Fruit fly (Drosophila melanogaster) whole organism, embryonic: ENCODE measurements around the gene Sfp26Ad.
A peak's percentile ranks its signal among the peaks of the same experiment; 100 is the strongest.

ENCODE experiments used
- Awh ChIP-seq: fragments of 200-800 bp; sonication (Bioruptor generic); IDR thresholded peaks from 2 replicates; pipeline ENCODE4, ENCODE4 v1.3.6; 2022; ENCODE audit warnings: missing biosample characterization, missing genetic modification characterization
- CG10979 ChIP-seq: fragments of 200-800 bp; sonication (Bioruptor generic); optimal IDR thresholded peaks from 2 replicates; lab custom pipeline; 2018; ENCODE audit warnings: missing biosample characterization, mild to moderate bottlenecking, missing genetic modification characterization, moderate library complexity
- CG11093 ChIP-seq: fragments of 200-800 bp; sonication (Bioruptor generic); IDR thresholded peaks from 3 replicates; pipeline ENCODE4 v1.3.6; 2022; ENCODE audit warnings: missing biosample characterization, missing genetic modification characterization
- CG11247 ChIP-seq: fragments of 200-800 bp; sonication (Bioruptor generic); IDR thresholded peaks from 2 replicates; pipeline ENCODE4 v1.3.6; 2022; ENCODE audit warnings: missing biosample characterization, missing genetic modification characterization
- CG11723 ChIP-seq: fragments of 200-800 bp; sonication (Bioruptor generic); optimal IDR thresholded peaks from 2 replicates; lab custom pipeline; 2017; ENCODE audit warnings: missing biosample characterization, mild to moderate bottlenecking, missing genetic modification characterization
- CG13296 ChIP-seq: fragments of 200-800 bp; sonication (Bioruptor generic); optimal IDR thresholded peaks from 3 replicates; lab custom pipeline; 2018; ENCODE audit warnings: missing biosample characterization, mild to moderate bottlenecking, missing genetic modification characterization
- CG13894 ChIP-seq: fragments of 200-800 bp; sonication (Bioruptor generic); optimal IDR thresholded peaks from 3 replicates; lab custom pipeline; 2018; ENCODE audit warnings: missing biosample characterization, mild to moderate bottlenecking, missing genetic modification characterization, moderate library complexity
- CG14710 ChIP-seq: fragments of 200-800 bp; sonication (Bioruptor generic); optimal IDR thresholded peaks from 3 replicates; lab custom pipeline; 2019; ENCODE audit warnings: missing biosample characterization, mild to moderate bottlenecking, missing genetic modification characterization, moderate library complexity
- CG1603 ChIP-seq: fragments of 200-800 bp; sonication (Bioruptor generic); optimal IDR thresholded peaks from 2 replicates; lab custom pipeline; 2019; ENCODE audit warnings: missing biosample characterization, mild to moderate bottlenecking, missing genetic modification characterization, moderate library complexity
- CG16815 ChIP-seq: fragments of 200-800 bp; sonication (Bioruptor generic); optimal IDR thresholded peaks from 3 replicates; lab custom pipeline; 2017; ENCODE audit warnings: missing biosample characterization, mild to moderate bottlenecking, missing genetic modification characterization
- CG17359 ChIP-seq: fragments of 200-800 bp; sonication (Bioruptor generic); optimal IDR thresholded peaks from 3 replicates; lab custom pipeline; 2018; ENCODE audit warnings: missing biosample characterization, mild to moderate bottlenecking, missing genetic modification characterization, moderate library complexity
- CG18262 ChIP-seq: fragments of 200-800 bp; optimal IDR thresholded peaks from 3 replicates; lab custom pipeline; 2019; ENCODE audit warnings: missing biosample characterization, mild to moderate bottlenecking, missing genetic modification characterization, moderate library complexity
- CG18599 ChIP-seq: fragments of 200-800 bp; sonication (Bioruptor generic); optimal IDR thresholded peaks from 3 replicates; lab custom pipeline; 2017; ENCODE audit warnings: missing biosample characterization, missing genetic modification characterization, mild to moderate bottlenecking, moderate library complexity, missing genetic modification reagents
- CG18619 ChIP-seq: fragments of 200-800 bp; sonication (Bioruptor generic); optimal IDR thresholded peaks from 3 replicates; lab custom pipeline; 2017; ENCODE audit warnings: missing biosample characterization, mild to moderate bottlenecking, missing genetic modification characterization
- CG2202 ChIP-seq: fragments of 200-800 bp; sonication (Bioruptor generic); optimal IDR thresholded peaks from 2 replicates; lab custom pipeline; 2018; ENCODE audit warnings: missing biosample characterization, mild to moderate bottlenecking, missing genetic modification characterization
- CG4328 ChIP-seq: fragments of 200-800 bp; sonication (Bioruptor generic); optimal IDR thresholded peaks from 3 replicates; lab custom pipeline; 2017; ENCODE audit warnings: missing biosample characterization, missing genetic modification reagents, missing genetic modification characterization
- CG7372 ChIP-seq: fragments of 200-800 bp; sonication (Bioruptor generic); IDR thresholded peaks from 2 replicates; pipeline ENCODE4 v1.3.6; 2022; ENCODE audit warnings: missing biosample characterization, missing genetic modification characterization
- CG8478 ChIP-seq: fragments of >200 bp; optimal IDR thresholded peaks from 2 replicates; lab custom pipeline; 2018
- CG9609 ChIP-seq: fragments of 200-800 bp; sonication (Bioruptor generic); optimal IDR thresholded peaks from 3 replicates; lab custom pipeline; 2016; ENCODE audit warnings: missing biosample characterization, missing genetic modification characterization
- CkIIα-i1 ChIP-seq: fragments of 200-800 bp; sonication (Bioruptor generic); IDR thresholded peaks from 2 replicates; pipeline ENCODE4 v1.3.6; 2022; ENCODE audit warnings: missing biosample characterization, missing genetic modification characterization
- Deaf1 ChIP-seq: fragments of 200-800 bp; optimal IDR thresholded peaks from 3 replicates; lab custom pipeline; 2019; ENCODE audit warnings: missing biosample characterization, mild to moderate bottlenecking, missing genetic modification characterization, moderate library complexity
- Eip74EF ChIP-seq, 2 experiments: fragments of 200-800 bp in 1 of 2; fragments of >200 bp in 1 of 2; sonication (Bioruptor generic) in 1 of 2; optimal IDR thresholded peaks; 2 replicates each; lab custom pipeline; 2017 to 2019; ENCODE audit warnings: missing biosample characterization in 2 of 2, missing genetic modification characterization in 2 of 2, mild to moderate bottlenecking in 1 of 2, moderate library complexity in 1 of 2
- H2.0 ChIP-seq: fragments of 200-800 bp; sonication (Bioruptor generic); IDR thresholded peaks from 2 replicates; pipeline ENCODE4 v1.3.6; 2022; ENCODE audit warnings: missing biosample characterization, missing genetic modification characterization
- Hand ChIP-seq: fragments of 200-800 bp; sonication (Bioruptor generic); optimal IDR thresholded peaks from 2 replicates; lab custom pipeline; 2017; ENCODE audit warnings: mild to moderate bottlenecking, missing biosample characterization, missing genetic modification reagents, missing genetic modification characterization
- HmgD ChIP-seq: fragments of 200-800 bp; sonication (Bioruptor generic); optimal IDR thresholded peaks from 3 replicates; lab custom pipeline; 2016; ENCODE audit warnings: missing biosample characterization, missing genetic modification characterization
- NK7.1 ChIP-seq: fragments of 200-800 bp; sonication (Bioruptor generic); optimal IDR thresholded peaks from 3 replicates; lab custom pipeline; 2016; ENCODE audit warnings: missing biosample characterization, missing genetic modification characterization
- Nf-YB ChIP-seq: fragments of 200-800 bp; sonication (Bioruptor generic); optimal IDR thresholded peaks from 3 replicates; lab custom pipeline; 2019; ENCODE audit warnings: missing biosample characterization, mild to moderate bottlenecking, missing genetic modification characterization, moderate library complexity
- Pdp1 ChIP-seq, 2 experiments: fragments of 200-800 bp; sonication (Bioruptor generic); optimal IDR thresholded peaks; 3 replicates each; lab custom pipeline; 2016; ENCODE audit warnings: missing biosample characterization in 2 of 2, missing genetic modification characterization in 2 of 2, mild to moderate bottlenecking in 1 of 2, moderate library complexity in 1 of 2
- Rx ChIP-seq: fragments of 200-800 bp; sonication (Bioruptor generic); IDR thresholded peaks from 2 replicates; pipeline ENCODE4 v1.3.6; 2022; ENCODE audit warnings: missing biosample characterization, missing genetic modification characterization
- Side ChIP-seq: fragments of 200-800 bp; sonication (Bioruptor generic); optimal IDR thresholded peaks from 2 replicates; lab custom pipeline; 2016; ENCODE audit warnings: missing biosample characterization, missing genetic modification characterization
- bab2 ChIP-seq: fragments of 200-800 bp; sonication (Bioruptor generic); optimal IDR thresholded peaks from 2 replicates; lab custom pipeline; 2016; ENCODE audit warnings: missing biosample characterization, missing genetic modification characterization
- bigmax ChIP-seq: fragments of 200-800 bp; sonication (Bioruptor generic); optimal IDR thresholded peaks from 2 replicates; lab custom pipeline; 2018; ENCODE audit warnings: missing biosample characterization, mild to moderate bottlenecking, missing genetic modification characterization
- bsh ChIP-seq, 2 experiments: fragments of 200-800 bp; sonication (Bioruptor generic); optimal IDR thresholded peaks; 2 replicates each; lab custom pipeline; 2017 to 2018; ENCODE audit warnings: mild to moderate bottlenecking in 2 of 2, missing biosample characterization in 2 of 2, missing genetic modification characterization in 2 of 2, moderate library complexity in 1 of 2
- chif ChIP-seq, 2 experiments: fragments of 200-800 bp; sonication (Bioruptor generic); optimal IDR thresholded peaks; 3 replicates each; lab custom pipeline; 2016; ENCODE audit warnings: missing biosample characterization in 2 of 2, missing genetic modification characterization in 2 of 2
- cwo ChIP-seq: fragments of 200-800 bp; sonication (Bioruptor generic); optimal IDR thresholded peaks from 3 replicates; lab custom pipeline; 2017; ENCODE audit warnings: missing biosample characterization, missing genetic modification characterization, mild to moderate bottlenecking, moderate library complexity, missing genetic modification reagents
- ewg ChIP-seq: fragments of 200-800 bp; sonication (Bioruptor generic); optimal IDR thresholded peaks from 3 replicates; lab custom pipeline; 2017; ENCODE audit warnings: mild to moderate bottlenecking, missing biosample characterization, missing genetic modification reagents, missing genetic modification characterization
- fru ChIP-seq: fragments of >200 bp; optimal IDR thresholded peaks from 2 replicates; lab custom pipeline; 2017
- insv ChIP-seq, 2 experiments: fragments of 200-800 bp; sonication (Bioruptor generic); optimal IDR thresholded peaks; 3 replicates each; lab custom pipeline; 2016 to 2018; ENCODE audit warnings: missing biosample characterization in 2 of 2, missing genetic modification characterization in 2 of 2
- kah ChIP-seq: fragments of 200-800 bp; sonication (Bioruptor generic); optimal IDR thresholded peaks from 2 replicates; lab custom pipeline; 2018; ENCODE audit warnings: missing biosample characterization, mild to moderate bottlenecking, missing genetic modification characterization
- ken ChIP-seq: fragments of 200-800 bp; sonication (Bioruptor generic); IDR thresholded peaks from 3 replicates; pipeline ENCODE4 v1.3.6; 2022; ENCODE audit warnings: missing biosample characterization, missing genetic modification characterization
- lbe ChIP-seq: fragments of 200-800 bp; sonication (Bioruptor generic); optimal IDR thresholded peaks from 2 replicates; lab custom pipeline; 2016; ENCODE audit warnings: missing biosample characterization, mild to moderate bottlenecking, missing genetic modification characterization
- oc ChIP-seq: fragments of 200-800 bp; sonication (Bioruptor generic); optimal IDR thresholded peaks from 2 replicates; lab custom pipeline; 2018; ENCODE audit warnings: missing biosample characterization, mild to moderate bottlenecking, missing genetic modification characterization, moderate library complexity
- odd ChIP-seq: fragments of 200-800 bp; sonication (Bioruptor generic); optimal IDR thresholded peaks from 2 replicates; lab custom pipeline; 2017; ENCODE audit warnings: missing biosample characterization, mild to moderate bottlenecking, missing genetic modification characterization
- onecut ChIP-seq: fragments of 200-800 bp; sonication (Bioruptor generic); IDR thresholded peaks from 2 replicates; pipeline ENCODE4 v1.3.6; 2022; ENCODE audit warnings: missing biosample characterization, missing genetic modification characterization
- pho ChIP-seq: fragments of 200-800 bp; sonication (Bioruptor generic); optimal IDR thresholded peaks from 2 replicates; lab custom pipeline; 2016; ENCODE audit warnings: missing biosample characterization, missing genetic modification characterization
- ro ChIP-seq: fragments of 200-800 bp; sonication (Bioruptor generic); IDR thresholded peaks from 2 replicates; pipeline ENCODE4 v1.3.6; 2022; ENCODE audit warnings: missing biosample characterization, missing genetic modification characterization
- sqz ChIP-seq: fragments of 200-800 bp; sonication (Bioruptor generic); optimal IDR thresholded peaks from 3 replicates; lab custom pipeline; 2018; ENCODE audit warnings: missing biosample characterization, mild to moderate bottlenecking, missing genetic modification characterization
- tap ChIP-seq: fragments of 200-800 bp; optimal IDR thresholded peaks from 3 replicates; lab custom pipeline; 2019; ENCODE audit warnings: missing biosample characterization, mild to moderate bottlenecking, missing genetic modification characterization, moderate library complexity
- trem ChIP-seq: fragments of 200-800 bp; optimal IDR thresholded peaks from 3 replicates; lab custom pipeline; 2019; ENCODE audit warnings: missing biosample characterization, mild to moderate bottlenecking, missing genetic modification characterization, moderate library complexity
- wdn ChIP-seq: fragments of 200-800 bp; sonication (Bioruptor generic); IDR thresholded peaks from 2 replicates; pipeline ENCODE4 v1.3.6; 2022; ENCODE audit warnings: missing biosample characterization, missing genetic modification characterization

Sfp26Ad gene

DNA sequence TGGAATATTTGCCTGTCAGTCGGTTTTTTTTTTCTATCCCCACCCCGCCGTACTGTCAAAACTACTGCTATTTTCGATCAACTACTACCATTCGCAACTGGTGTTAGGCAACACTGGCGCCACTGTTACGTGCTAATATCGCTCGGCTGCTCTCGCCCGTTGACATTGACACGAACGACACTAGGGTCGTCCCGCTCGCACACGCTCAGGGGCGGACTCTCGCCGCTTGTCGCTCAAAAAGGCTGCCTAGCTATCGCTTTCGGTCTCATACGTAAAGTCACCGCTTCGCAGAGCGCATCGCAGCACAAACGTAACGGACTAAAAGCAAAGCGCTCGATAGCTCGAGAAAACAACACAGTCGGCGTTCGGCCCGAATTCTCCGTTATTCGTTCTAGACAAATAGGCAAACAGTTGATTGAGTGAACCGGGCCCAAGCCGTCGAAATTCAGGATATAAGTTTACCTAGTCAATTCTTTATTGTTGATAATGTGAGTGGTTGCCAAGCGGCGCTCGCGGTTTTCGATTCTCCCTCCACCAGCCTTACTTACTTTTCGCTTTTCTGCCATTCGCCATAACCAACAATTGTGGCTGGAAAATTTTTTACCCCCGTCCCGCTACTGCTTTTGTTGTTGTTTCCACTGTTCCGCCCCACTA lies 39.4 kb upstream of the Sfp26Ad start (continued):
- TF ChIP-seq bsh (GFP tag; optimal IDR thresholded peaks at IDR 0.05; lab: Kevin White, UChicago) = peak in 1 of 2 experiments; percentile 8
- peak; percentile 34 for TF ChIP-seq odd
- TF ChIP-seq CG8478 (lab: Kevin White, UChicago) = peak; percentile 93
- TF ChIP-seq CG11723 = peak; percentile 45
- no peak for TF ChIP-seq CG7372 (GFP tag; lab: Robert Waterston, UW)
- TF ChIP-seq CG9609 (GFP tag; lab: Kevin White, UChicago) = peak; percentile 13
- TF ChIP-seq CG16815 = no peak
- peak; percentile 56 for TF ChIP-seq onecut (GFP tag; lab: Robert Waterston, UW)
- TF ChIP-seq kah (GFP tag; lab: Kevin White, UChicago) = no peak
- TF ChIP-seq oc = peak; percentile 6
- peak; percentile 27 for TF ChIP-seq trem (tag; lab: Kevin White, UChicago)
- TF ChIP-seq ewg (GFP tag; lab: Kevin White, UChicago) = peak; percentile 40
- peak; percentile 72 for TF ChIP-seq Deaf1 (tag; lab: Kevin White, UChicago)
- TF ChIP-seq bigmax (GFP tag; lab: Kevin White, UChicago) = peak; percentile 55
- peak; percentile 38 for TF ChIP-seq pho (GFP tag; lab: Kevin White, UChicago)
- no peak for TF ChIP-seq CG2202 (tag; lab: Kevin White, UChicago)
- TF ChIP-seq lbe = peak; percentile 38
- no peak for TF ChIP-seq Rx (GFP tag; lab: Robert Waterston, UW)
- TF ChIP-seq ken (GFP tag; lab: Robert Waterston, UW) = no peak
- peak; percentile 51 for TF ChIP-seq bab2 (GFP tag; lab: Kevin White, UChicago)
- peak in 1 of 2 experiments; percentile 14 for TF ChIP-seq chif (GFP tag; optimal IDR thresholded peaks at IDR 0.05; lab: Kevin White, UChicago)
- TF ChIP-seq cwo = no peak
- peak in 1 of 2 experiments; percentile 62 for TF ChIP-seq insv (GFP tag; optimal IDR thresholded peaks at IDR 0.05; lab: Kevin White, UChicago)
- peak; percentile 16 for TF ChIP-seq Hand (GFP tag; lab: Kevin White, UChicago)
- TF ChIP-seq Pdp1 (GFP tag; optimal IDR thresholded peaks at IDR 0.05; lab: Kevin White, UChicago) = peak in 1 of 2 experiments; percentile 98
- peak; percentile 26 for TF ChIP-seq CG18619 (GFP tag; lab: Kevin White, UChicago)
- no peak for TF ChIP-seq H2.0 (GFP tag; lab: Robert Waterston, UW)
- TF ChIP-seq CkIIα-i1 = no peak
- peak; percentile 43 for TF ChIP-seq HmgD (GFP tag; lab: Kevin White, UChicago)
- TF ChIP-seq Awh (GFP tag; lab: Robert Waterston, UW) = no peak
- TF ChIP-seq CG11247 (GFP tag; lab: Robert Waterston, UW) = no peak
- peak; percentile 50 for TF ChIP-seq Nf-YB (GFP tag; lab: Kevin White, UChicago)
- peak; percentile 33 for TF ChIP-seq CG10979
- no peak for TF ChIP-seq ro
- TF ChIP-seq CG18599 (GFP tag; lab: Kevin White, UChicago) = peak; percentile 51
- peak; percentile 60 for TF ChIP-seq CG4328 (GFP tag; lab: Kevin White, UChicago)
- peak; percentile 56 for TF ChIP-seq CG1603 (tag; lab: Kevin White, UChicago)
- TF ChIP-seq CG13296 (GFP tag; lab: Kevin White, UChicago) = peak; percentile 52
- peak; percentile 68 for TF ChIP-seq CG13894 (tag; lab: Kevin White, UChicago)
- TF ChIP-seq NK7.1 (GFP tag; lab: Kevin White, UChicago) = peak; percentile 33
- no peak for TF ChIP-seq fru (lab: Kevin White, UChicago)
- TF ChIP-seq CG17359 = peak; percentile 9
- peak; percentile 43 for TF ChIP-seq CG14710 (tag; lab: Kevin White, UChicago)
- TF ChIP-seq CG11093 (GFP tag; lab: Robert Waterston, UW) = no peak
- peak; percentile 11 for TF ChIP-seq CG18262 (tag; lab: Kevin White, UChicago)
- TF ChIP-seq Side (GFP tag; lab: Kevin White, UChicago) = peak; percentile 33
- TF ChIP-seq Eip74EF (GFP tag; optimal IDR thresholded peaks at IDR 0.05; lab: Kevin White, UChicago) = peak in 1 of 2 experiments; percentile 41
- peak; percentile 8 for TF ChIP-seq sqz (GFP tag; lab: Kevin White, UChicago)
- no peak for TF ChIP-seq tap
- no peak for TF ChIP-seq wdn (GFP tag; lab: Robert Waterston, UW)
